Worm (Caenorhabditis elegans): ENCODE data around the gene noca-2.

Gene noca-2

ce11 chrX:11693092-11693491, 26.2 kb downstream of the noca-2 start, which contains the start of gene smcl-1:
TSS of gene smcl-1 (plus strand) at chrX:11693464.
- TF ChIP-seq pha-4 (GFP tag; IDR thresholded peaks at IDR 0.05) (no peak), pha-4 (tag; optimal IDR thresholded peaks at IDR 0.05) (peak; percentile 63), fkh-10 (GFP tag; optimal IDR thresholded peaks at IDR 0.05) (no peak), aha-1 (tag) (peak; percentile 80), zag-1 (tag; optimal IDR thresholded peaks at IDR 0.05) (no peak), lin-39 (tag; optimal IDR thresholded peaks at IDR 0.05) (no peak), mdl-1 (tag; optimal IDR thresholded peaks at IDR 0.05) (peak in 1 of 2 experiments; percentile 24), ZK337.2 (GFP tag; IDR thresholded peaks at IDR 0.05) (0 out of 2 replicates have a peak, but pooled peaks have one; percentile 30), mxl-3 (GFP tag; optimal IDR thresholded peaks at IDR 0.05) (peak; percentile 72), hmg-1.1 (GFP tag; IDR thresholded peaks at IDR 0.05) (peak; percentile 55; the same call in 1 of the 2 replicates), F44E2.7 (GFP tag; IDR thresholded peaks at IDR 0.05) (no peak), egl-27 (tag; optimal IDR thresholded peaks at IDR 0.05) (no peak), hlh-11 (tag; optimal IDR thresholded peaks at IDR 0.05) (peak; percentile 36), dpl-1 (GFP tag; optimal IDR thresholded peaks at IDR 0.05) (peak; percentile 23), nhr-28 (tag; optimal IDR thresholded peaks at IDR 0.05) (peak; percentile 56), dmd-6 (GFP tag; IDR thresholded peaks at IDR 0.05) (0 out of 2 replicates have a peak, but pooled peaks have one; percentile 33)

- TF ChIP-seq nhr-6 (tag; optimal IDR thresholded peaks at IDR 0.05): no peak
- TF ChIP-seq dve-1 (tag; optimal IDR thresholded peaks at IDR 0.05; ENCODE audit: insufficient read depth): no peak
- TF ChIP-seq lin-13 (GFP tag; optimal IDR thresholded peaks at IDR 0.05): no peak
- no peak for TF ChIP-seq gei-8 (GFP tag; optimal IDR thresholded peaks at IDR 0.05)
- TF ChIP-seq zfp-2 (tag; optimal IDR thresholded peaks at IDR 0.05): no peak
- no peak for TF ChIP-seq ctbp-1 (GFP tag; IDR thresholded peaks at IDR 0.05)
- no peak for TF ChIP-seq lir-3 (tag; optimal IDR thresholded peaks at IDR 0.05)
- no peak for TF ChIP-seq nhr-41 (GFP tag; IDR thresholded peaks at IDR 0.05)
Observed at ce11 chrX:11696696-11697095, 29.8 kb downstream of the noca-2 start, which contains the start of gene C44C10.12. TSS of gene C44C10.12 (plus strand) at chrX:11696996.

ce11 chrX:11700263-11700662, 33.3 kb downstream of the noca-2 start, which contains the start of gene C44C10.15:
TSS of gene C44C10.15 (minus strand) at chrX:11700363.
- TF ChIP-seq nhr-25 (tag; optimal IDR thresholded peaks at IDR 0.05; ENCODE audit: borderline replicate concordance, insufficient read depth) (no peak), T20F7.1 (GFP tag; optimal IDR thresholded peaks at IDR 0.05) (no peak), unc-62 (GFP tag; optimal IDR thresholded peaks at IDR 0.05 in 1 of 2) (no peak), unc-62 (tag; optimal IDR thresholded peaks at IDR 0.05) (no peak), ztf-11 (tag; optimal IDR thresholded peaks at IDR 0.05) (no peak), lin-1 (GFP tag; IDR thresholded peaks at IDR 0.05) (no peak), zag-1 (tag; optimal IDR thresholded peaks at IDR 0.05) (no peak), daf-19 (GFP tag; conservative IDR thresholded peaks at IDR 0.05) (no peak), lin-15B (tag; optimal IDR thresholded peaks at IDR 0.05) (no peak), ceh-28 (tag; optimal IDR thresholded peaks at IDR 0.05) (no peak), aha-1 (tag) (no peak), mxl-3 (GFP tag; optimal IDR thresholded peaks at IDR 0.05) (no peak), hmg-1.1 (GFP tag; IDR thresholded peaks at IDR 0.05) (no peak), F49E8.2 (tag; optimal IDR thresholded peaks at IDR 0.05; ENCODE audit: borderline replicate concordance) (no peak), tra-1 (GFP tag; IDR thresholded peaks at IDR 0.05) (no peak), egl-43 (GFP tag; IDR thresholded peaks at IDR 0.05) (no peak)

- TF ChIP-seq nhr-28 (tag; optimal IDR thresholded peaks at IDR 0.05) (no peak), nhr-102 (tag; optimal IDR thresholded peaks at IDR 0.05) (no peak), F10B5.3 (tag; optimal IDR thresholded peaks at IDR 0.05) (no peak), unc-130 (GFP tag; optimal IDR thresholded peaks at IDR 0.05) (no peak), nhr-77 (tag; optimal IDR thresholded peaks at IDR 0.05) (no peak), vab-7 (GFP tag; IDR thresholded peaks at IDR 0.05) (no peak), aha-1 (tag) (no peak), skn-1 (tag; optimal IDR thresholded peaks at IDR 0.05) (no peak), unc-39 (tag; optimal IDR thresholded peaks at IDR 0.05) (no peak), dmd-8 (GFP tag; IDR thresholded peaks at IDR 0.05) (no peak)
Observed at ce11 chrX:11702236-11702635, 35.3 kb downstream of the noca-2 start, which contains the start of gene C44C10.3. TSS of gene C44C10.3 (plus strand) at chrX:11702536.

Data from whole organism, L4 larva.